Fruit fly (Drosophila melanogaster): ENCODE data around the gene PolE1.
A peak's percentile ranks its signal among the peaks of the same experiment; 100 is the strongest.

The PolE1 gene

DNA sequence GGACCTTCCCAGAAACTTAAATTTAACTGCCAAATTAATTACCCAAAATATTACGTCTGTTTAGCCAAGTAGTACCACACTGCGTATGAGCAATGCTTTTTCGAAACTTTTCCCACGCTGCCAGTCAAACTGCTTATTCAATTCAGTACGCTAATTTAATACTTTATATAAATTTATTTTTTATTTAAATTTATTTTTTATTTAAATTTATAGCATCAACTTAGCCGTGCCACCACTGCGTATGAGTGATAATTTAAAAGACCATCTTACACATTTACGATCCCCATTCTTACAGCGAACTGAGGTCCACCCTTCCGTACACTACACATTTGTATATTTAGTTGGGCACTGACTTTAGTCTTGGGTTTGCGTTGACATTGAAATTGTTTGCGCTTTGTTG lies 12.4 kb upstream of the PolE1 start (continued):
- no peak for TF ChIP-seq BEAF-32 (GFP tag; optimal IDR thresholded peaks at IDR 0.05)
- no peak for TF ChIP-seq ap (GFP tag; IDR thresholded peaks at IDR 0.05)
- peak; percentile 5; the same call in 1 of the 2 replicates for TF ChIP-seq onecut (GFP tag; IDR thresholded peaks at IDR 0.05)
- TF ChIP-seq MESR4 (GFP tag; optimal IDR thresholded peaks at IDR 0.05) = no peak
- peak; percentile 12 for TF ChIP-seq ac (GFP tag; optimal IDR thresholded peaks at IDR 0.05)
- peak; percentile 24; the same call in 1 of the 2 replicates for TF ChIP-seq GATAe (GFP tag; conservative IDR thresholded peaks at IDR 0.05)
- TF ChIP-seq CG8388 (GFP tag; optimal IDR thresholded peaks at IDR 0.05) = peak; percentile 21
- TF ChIP-seq eve (GFP tag; optimal IDR thresholded peaks at IDR 0.05) = no peak
- TF ChIP-seq slou (GFP tag; optimal IDR thresholded peaks at IDR 0.05) = peak; percentile 11
- peak; percentile 62; the same call in 1 of the 2 replicates for TF ChIP-seq klu (GFP tag; IDR thresholded peaks at IDR 0.05)
- TF ChIP-seq bigmax (GFP tag; optimal IDR thresholded peaks at IDR 0.05) = no peak
- TF ChIP-seq CG16813 (GFP tag; IDR thresholded peaks at IDR 0.05; ENCODE audit: partially characterized antibody) = no peak
- peak; percentile 5 for TF ChIP-seq CG15601 (tag; optimal IDR thresholded peaks at IDR 0.05)
- peak; percentile 16 for TF ChIP-seq CG9797 (GFP tag; optimal IDR thresholded peaks at IDR 0.05)
- TF ChIP-seq Myb (GFP tag; optimal IDR thresholded peaks at IDR 0.05) = no peak
- no peak for TF ChIP-seq CG15479 (GFP tag; optimal IDR thresholded peaks at IDR 0.05)
- TF ChIP-seq Ravus (GFP tag; IDR thresholded peaks at IDR 0.05) = no peak
- peak; percentile 26 for TF ChIP-seq Xbp1 (GFP tag; optimal IDR thresholded peaks at IDR 0.05)
- no peak for TF ChIP-seq Dip3 (GFP tag; optimal IDR thresholded peaks at IDR 0.05)
- TF ChIP-seq CG17361 (GFP tag; IDR thresholded peaks at IDR 0.05) = peak; percentile 70
- no peak for TF ChIP-seq pfk (GFP tag; optimal IDR thresholded peaks at IDR 0.05)
- peak; percentile 60; the same call in 1 of the 2 replicates for TF ChIP-seq sob (GFP tag; IDR thresholded peaks at IDR 0.05)
- no peak; the same call in 1 of the 2 replicates for TF ChIP-seq CG6272 (GFP tag; IDR thresholded peaks at IDR 0.05)
- TF ChIP-seq odd (GFP tag; optimal IDR thresholded peaks at IDR 0.05) = peak; percentile 75
- TF ChIP-seq so (GFP tag; IDR thresholded peaks at IDR 0.05) = peak; percentile 74; the same call in 2 of the 3 replicates
- TF ChIP-seq salm (tag; optimal IDR thresholded peaks at IDR 0.05) = peak; percentile 56
- TF ChIP-seq CG15073 (GFP tag; optimal IDR thresholded peaks at IDR 0.05) = no peak
- peak; percentile 29 for TF ChIP-seq mam (GFP tag; optimal IDR thresholded peaks at IDR 0.05)
- TF ChIP-seq CG32532 (GFP tag; IDR thresholded peaks at IDR 0.05) = peak; percentile 85
- peak; percentile 45; the same call in 1 of the 2 replicates for TF ChIP-seq MBD-R2 (GFP tag; IDR thresholded peaks at IDR 0.05)
- TF ChIP-seq CG4820 (GFP tag; optimal IDR thresholded peaks at IDR 0.05) = peak; percentile 25
- TF ChIP-seq twi (tag; optimal IDR thresholded peaks at IDR 0.05) = peak; percentile 50
- TF ChIP-seq CG7987 (GFP tag; optimal IDR thresholded peaks at IDR 0.05) = peak; percentile 51
- TF ChIP-seq hth (optimal IDR thresholded peaks at IDR 0.05) = no peak
- no peak for TF ChIP-seq vnd (GFP tag; IDR thresholded peaks at IDR 0.05; ENCODE audit: partially characterized antibody)
- no peak for TF ChIP-seq CG1832 (GFP tag; optimal IDR thresholded peaks at IDR 0.05)
- TF ChIP-seq CG4854 (GFP tag; optimal IDR thresholded peaks at IDR 0.05) = no peak
- TF ChIP-seq kni (GFP tag; optimal IDR thresholded peaks at IDR 0.05) = no peak
- peak; percentile 87 for TF ChIP-seq scrt (GFP tag; optimal IDR thresholded peaks at IDR 0.05)
- peak; percentile 93 for TF ChIP-seq Fer1 (GFP tag; optimal IDR thresholded peaks at IDR 0.05)
- no peak for TF ChIP-seq CG33213 (GFP tag; optimal IDR thresholded peaks at IDR 0.05)
- peak; percentile 59; the same call in 1 of the 2 replicates for TF ChIP-seq NFAT (GFP tag; IDR thresholded peaks at IDR 0.05)
- TF ChIP-seq CG12104 (GFP tag; optimal IDR thresholded peaks at IDR 0.05) = peak; percentile 58
- peak; percentile 74; the same call in 2 of the 3 replicates for TF ChIP-seq CG11695 (GFP tag; IDR thresholded peaks at IDR 0.05)
- peak; percentile 83 for TF ChIP-seq CG9817 (tag; optimal IDR thresholded peaks at IDR 0.05)
- TF ChIP-seq Aef1 (GFP tag; IDR thresholded peaks at IDR 0.05) = peak; percentile 51; the same call in 2 of the 3 replicates
- TF ChIP-seq CG13894 (tag; optimal IDR thresholded peaks at IDR 0.05) = peak; percentile 76
- no peak for TF ChIP-seq CG12744 (GFP tag; optimal IDR thresholded peaks at IDR 0.05)
- TF ChIP-seq disco-r (GFP tag; optimal IDR thresholded peaks at IDR 0.05) = no peak
- peak; percentile 93 for TF ChIP-seq CG10543 (GFP tag; optimal IDR thresholded peaks at IDR 0.05)
- no peak for TF ChIP-seq mld (GFP tag; IDR thresholded peaks at IDR 0.05; ENCODE audit: partially characterized antibody)
